Worm (Caenorhabditis elegans) whole organism, mixed stage, embryonic: ENCODE measurements around the gene B0432.10.

Experiments
- M03D4.4 ChIP-seq: sonication (generic microtip); optimal IDR thresholded peaks from 2 replicates; lab custom pipeline; 2017; ENCODE audit warnings: mild to moderate bottlenecking, missing genetic modification characterization, missing compliant biosample characterization
- bed-3 ChIP-seq: fragments of 200-800 bp; sonication (Bioruptor generic); optimal IDR thresholded peaks from 3 replicates; lab custom pipeline; 2018; ENCODE audit warnings: mild to moderate bottlenecking, missing genetic modification characterization, moderate library complexity, missing compliant biosample characterization
- blmp-1 ChIP-seq: fragments of 150-350 bp; optimal IDR thresholded peaks from 2 replicates; lab custom pipeline; 2014; ENCODE audit warnings: missing biosample characterization, missing genetic modification characterization
- ceh-39 ChIP-seq: fragments of 150-350 bp; optimal IDR thresholded peaks from 2 replicates; lab custom pipeline; 2014; ENCODE audit warnings: missing biosample characterization, missing genetic modification characterization
- ceh-43 ChIP-seq: fragments of 200-800 bp; sonication (Bioruptor generic); optimal IDR thresholded peaks from 2 replicates; lab custom pipeline; 2018; ENCODE audit warnings: mild to moderate bottlenecking, missing genetic modification characterization, moderate library complexity, missing compliant biosample characterization
- ceh-83 ChIP-seq: fragments of 200-800 bp; sonication (Bioruptor generic); optimal IDR thresholded peaks from 2 replicates; lab custom pipeline; 2018; ENCODE audit warnings: mild to moderate bottlenecking, missing genetic modification characterization, missing compliant biosample characterization
- ces-1 ChIP-seq: fragments of 150-350 bp; optimal IDR thresholded peaks from 2 replicates; lab custom pipeline; 2014; ENCODE audit warnings: missing biosample characterization, missing genetic modification reagents, missing genetic modification characterization
- cnd-1 ChIP-seq: fragments of 200-800 bp; sonication (Bioruptor generic); optimal IDR thresholded peaks from 2 replicates; lab custom pipeline; 2018; ENCODE audit warnings: mild to moderate bottlenecking, missing genetic modification characterization, missing compliant biosample characterization
- drap-1 ChIP-seq: fragments of 200-800 bp; sonication (Bioruptor generic); optimal IDR thresholded peaks from 3 replicates; lab custom pipeline; 2018; ENCODE audit warnings: mild to moderate bottlenecking, missing genetic modification characterization, missing compliant biosample characterization
- elt-1 ChIP-seq: sonication (generic microtip); optimal IDR thresholded peaks from 2 replicates; lab custom pipeline; 2017; ENCODE audit warnings: missing genetic modification characterization, mild to moderate bottlenecking, missing compliant biosample characterization, antibody characterized with exemption, moderate library complexity, borderline replicate concordance; ENCODE audit not compliant: insufficient read depth
- elt-3 ChIP-seq: fragments of 150-350 bp; optimal IDR thresholded peaks from 2 replicates; lab custom pipeline; 2014; ENCODE audit warnings: missing biosample characterization, missing genetic modification characterization
- flh-1 ChIP-seq: fragments of 200-800 bp; sonication (Bioruptor generic); optimal IDR thresholded peaks from 2 replicates; lab custom pipeline; 2018; ENCODE audit warnings: mild to moderate bottlenecking, missing genetic modification characterization, moderate library complexity, missing compliant biosample characterization
- ham-2 ChIP-seq: fragments of 200-800 bp; sonication (Bioruptor generic); optimal IDR thresholded peaks from 2 replicates; lab custom pipeline; 2018; ENCODE audit warnings: mild to moderate bottlenecking, missing genetic modification characterization, missing compliant biosample characterization
- hlh-1 ChIP-seq: fragments of 150-350 bp; optimal IDR thresholded peaks from 2 replicates; lab custom pipeline; 2014; ENCODE audit warnings: missing biosample characterization, missing genetic modification reagents, missing genetic modification characterization
- lin-13 ChIP-seq: fragments of 150-350 bp; optimal IDR thresholded peaks from 2 replicates; lab custom pipeline; 2014; ENCODE audit warnings: missing biosample characterization, missing genetic modification characterization
- lin-32 ChIP-seq: fragments of 200-800 bp; sonication (Bioruptor generic); optimal IDR thresholded peaks from 2 replicates; lab custom pipeline; 2018; ENCODE audit warnings: mild to moderate bottlenecking, missing genetic modification characterization, missing compliant biosample characterization
- lsy-2 ChIP-seq: fragments of 150-350 bp; optimal IDR thresholded peaks from 2 replicates; lab custom pipeline; 2014; ENCODE audit warnings: missing biosample characterization, missing genetic modification characterization
- mep-1 ChIP-seq: fragments of 150-350 bp; optimal IDR thresholded peaks from 2 replicates; lab custom pipeline; 2017; ENCODE audit warnings: missing biosample characterization, missing genetic modification reagents, missing genetic modification characterization, inconsistent platforms
- mls-2 ChIP-seq: sonication (generic microtip); optimal IDR thresholded peaks from 2 replicates; lab custom pipeline; 2016; ENCODE audit warnings: mild to moderate bottlenecking, missing genetic modification characterization, moderate library complexity, missing compliant biosample characterization
- nhr-2 ChIP-seq: fragments of 150-350 bp; optimal IDR thresholded peaks from 2 replicates; lab custom pipeline; 2014; ENCODE audit warnings: missing biosample characterization, missing genetic modification characterization
- nhr-237 ChIP-seq: fragments of 150-350 bp; optimal IDR thresholded peaks from 2 replicates; lab custom pipeline; 2014; ENCODE audit warnings: missing biosample characterization, missing genetic modification characterization
- nhr-28 ChIP-seq: fragments of 150-350 bp; optimal IDR thresholded peaks from 2 replicates; lab custom pipeline; 2014; ENCODE audit warnings: missing biosample characterization, missing genetic modification characterization
- pha-4 ChIP-seq: fragments of 150-350 bp; optimal IDR thresholded peaks from 2 replicates; lab custom pipeline; 2018; ENCODE audit warnings: missing biosample characterization, missing genetic modification reagents, missing genetic modification characterization
- sem-2 ChIP-seq: fragments of 200-800 bp; sonication (Bioruptor generic); optimal IDR thresholded peaks from 2 replicates; lab custom pipeline; 2018; ENCODE audit warnings: mild to moderate bottlenecking, missing genetic modification characterization, missing compliant biosample characterization
- snpc-4 ChIP-seq: fragments of 150-350 bp; optimal IDR thresholded peaks from 2 replicates; lab custom pipeline; 2014; ENCODE audit warnings: missing biosample characterization, missing genetic modification characterization
- sptf-1 ChIP-seq: sonication (generic microtip); optimal IDR thresholded peaks from 2 replicates; lab custom pipeline; 2017; ENCODE audit warnings: mild to moderate bottlenecking, missing genetic modification characterization, moderate library complexity, missing compliant biosample characterization
- tbx-8 ChIP-seq: fragments of 200-800 bp; sonication (Bioruptor generic); optimal IDR thresholded peaks from 2 replicates; lab custom pipeline; 2018; ENCODE audit warnings: mild to moderate bottlenecking, missing genetic modification characterization, moderate library complexity, missing compliant biosample characterization
- unc-120 ChIP-seq: sonication (generic microtip); optimal IDR thresholded peaks from 2 replicates; lab custom pipeline; 2017; ENCODE audit warnings: missing genetic modification characterization, missing compliant biosample characterization; ENCODE audit not compliant: poor library complexity, severe bottlenecking
- unc-39 ChIP-seq: fragments of 150-350 bp; optimal IDR thresholded peaks from 2 replicates; lab custom pipeline; 2014; ENCODE audit warnings: missing biosample characterization, missing genetic modification characterization
- zip-8 ChIP-seq: fragments of 150-350 bp; optimal IDR thresholded peaks from 2 replicates; lab custom pipeline; 2014; ENCODE audit warnings: missing biosample characterization, missing genetic modification characterization
- ztf-11 ChIP-seq: fragments of 150-350 bp; optimal IDR thresholded peaks from 2 replicates; lab custom pipeline; 2014; ENCODE audit warnings: missing biosample characterization, missing genetic modification characterization

B0432.10 gene

DNA sequence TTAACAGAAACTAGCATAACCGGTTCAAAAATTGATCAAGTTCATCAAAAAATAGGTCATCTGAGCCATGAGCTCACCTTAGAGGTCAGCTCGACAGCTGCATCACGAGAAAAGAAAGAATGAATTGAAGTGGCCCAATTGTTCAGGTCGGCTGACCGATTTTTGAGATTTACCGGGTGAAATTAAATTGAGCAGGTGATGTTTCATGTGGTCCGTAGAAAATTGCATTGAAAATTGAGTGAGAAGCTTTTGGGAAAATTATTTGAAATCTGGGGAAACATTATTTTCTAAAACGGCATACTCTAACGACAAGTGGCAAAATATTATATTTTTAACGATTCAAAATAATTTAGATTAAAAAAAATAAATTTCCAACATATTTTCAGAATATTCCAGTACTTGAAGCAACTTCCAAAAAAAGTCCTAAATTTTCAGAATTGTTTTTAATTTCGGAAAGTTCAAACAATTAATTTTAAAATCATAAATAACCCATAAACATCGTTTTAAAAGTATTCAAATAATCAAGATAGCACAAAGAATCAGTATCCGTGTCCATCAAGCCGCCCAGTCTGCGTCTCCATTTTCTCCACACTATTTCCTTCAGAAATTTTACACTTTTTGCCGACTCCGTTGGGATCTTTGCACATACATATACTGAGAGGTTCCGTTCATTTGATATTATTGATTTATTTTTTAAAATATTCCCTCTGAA lies 39.7 kb upstream of the B0432.10 start, which contains the start of gene sgcb-1:
sgcb-1 (plus strand) TSS at position 662 of the 712 bp plus-strand sequence.
- TF ChIP-seq ces-1 (GFP tag; lab: Kevin White, UChicago) (no peak), ceh-39 (tag; lab: Kevin White, UChicago) (no peak), cnd-1 (no peak), ham-2 (GFP tag; lab: Kevin White, UChicago) (no peak), mep-1 (tag; lab: Kevin White, UChicago) (no peak), drap-1 (GFP tag; lab: Kevin White, UChicago) (no peak), nhr-28 (tag; lab: Kevin White, UChicago) (no peak)

DNA sequence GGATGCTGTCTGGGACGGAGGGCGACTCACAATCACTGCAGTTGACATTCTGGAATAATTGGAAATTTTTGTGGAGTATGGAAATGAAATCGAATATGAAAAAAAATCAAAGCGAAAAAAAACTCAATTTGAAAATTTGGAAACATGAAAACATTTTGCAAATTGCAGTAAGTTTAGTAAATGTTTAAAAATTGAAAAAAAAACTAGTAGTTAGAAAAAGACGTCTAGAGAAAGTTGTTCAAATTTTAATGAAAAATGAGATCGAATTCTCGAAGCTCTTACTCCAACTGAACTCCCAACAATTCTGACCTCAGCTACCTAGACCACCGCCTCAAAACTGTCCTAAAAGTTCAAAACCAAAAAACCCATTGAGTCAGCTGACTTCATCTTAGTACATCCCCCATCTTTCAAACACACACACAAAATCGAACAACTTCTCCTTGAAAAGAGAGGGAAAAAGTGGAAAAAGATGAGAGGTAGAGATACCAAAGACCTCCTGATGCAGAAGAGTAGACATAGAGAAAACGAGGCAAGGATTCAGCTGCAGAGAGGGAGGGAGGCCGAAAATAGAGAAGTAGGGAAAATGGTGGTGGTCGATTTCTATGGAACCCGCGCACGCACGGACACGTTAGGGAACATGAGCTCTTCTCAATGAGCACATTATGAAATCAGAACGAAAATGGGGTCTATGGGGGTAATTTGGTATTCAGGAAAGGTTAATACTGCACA lies 37.1 kb upstream of the B0432.10 start, which contains the start of gene K01A2.10:
K01A2.10 (minus strand) TSS at position 51 of the 729 bp plus-strand sequence.
- TF ChIP-seq cnd-1 (no peak), mep-1 (tag; lab: Kevin White, UChicago) (peak; percentile 1), ceh-39 (tag; lab: Kevin White, UChicago) (no peak), zip-8 (tag; lab: Kevin White, UChicago) (no peak), unc-39 (tag; lab: Kevin White, UChicago) (no peak), ceh-83 (GFP tag; lab: Kevin White, UChicago) (no peak), pha-4 (tag; lab: Kevin White, UChicago) (no peak), ztf-11 (tag; lab: Kevin White, UChicago) (no peak), mls-2 (no peak), bed-3 (no peak), M03D4.4 (no peak), snpc-4 (tag; lab: Kevin White, UChicago) (no peak), elt-3 (no peak), sptf-1 (tag; lab: Kevin White, UChicago) (peak; percentile 15), blmp-1 (tag; lab: Kevin White, UChicago) (no peak), ces-1 (GFP tag; lab: Kevin White, UChicago) (no peak), sem-2 (GFP tag; lab: Kevin White, UChicago) (no peak), elt-1 (tag; lab: Kevin White, UChicago) (no peak), hlh-1 (tag; lab: Kevin White, UChicago) (peak; percentile 26), nhr-2 (no peak)
- TF ChIP-seq, all 35 proteins: peak for 3

DNA sequence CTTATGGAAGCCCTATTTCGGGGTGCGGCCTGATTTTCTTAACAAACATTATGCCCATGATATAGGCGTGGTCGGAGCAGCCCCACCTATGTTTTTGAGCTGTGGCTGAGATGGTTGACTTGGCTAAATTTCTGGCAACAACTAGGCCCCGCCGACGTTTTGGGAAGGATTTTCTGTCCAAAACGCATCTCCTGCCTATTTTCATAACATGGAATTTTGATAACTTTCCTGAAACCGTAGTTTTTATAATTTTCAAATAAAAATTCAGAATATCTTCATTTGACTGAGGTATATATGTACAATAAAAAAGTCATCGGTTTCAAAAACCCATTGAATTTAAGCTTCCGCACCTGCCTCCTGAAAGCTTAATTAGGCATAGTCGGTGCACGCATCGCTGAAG lies 35.1 kb upstream of the B0432.10 start:
- TF ChIP-seq nhr-237 (tag; lab: Kevin White, UChicago): no peak
- TF ChIP-seq ceh-43 (GFP tag; lab: Kevin White, UChicago): no peak
- TF ChIP-seq cnd-1: no peak
- no peak for TF ChIP-seq nhr-28 (tag; lab: Kevin White, UChicago)
- no peak for TF ChIP-seq hlh-1 (tag; lab: Kevin White, UChicago)
- TF ChIP-seq lsy-2 (tag; lab: Kevin White, UChicago): no peak
- no peak for TF ChIP-seq ceh-39 (tag; lab: Kevin White, UChicago)
- TF ChIP-seq bed-3: no peak

DNA sequence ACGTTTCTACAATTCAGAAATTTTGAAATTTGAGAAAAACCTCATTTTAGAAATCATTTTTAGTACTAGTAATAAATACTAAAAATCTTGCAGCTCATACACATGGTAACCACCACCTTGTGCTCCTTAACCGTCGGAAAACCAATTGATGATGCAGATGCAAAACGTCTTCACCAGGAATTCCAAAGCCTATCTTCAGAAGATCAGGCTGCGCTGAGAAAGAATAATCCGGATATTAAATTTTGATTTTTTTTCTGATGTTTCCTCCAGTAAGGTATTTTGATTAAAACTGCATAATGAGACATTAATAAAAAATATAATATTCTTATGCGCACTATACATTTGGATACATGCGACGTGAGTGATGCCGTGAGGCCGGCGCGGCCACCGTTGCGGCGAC lies 34.7 kb upstream of the B0432.10 start:
- TF ChIP-seq ham-2 (GFP tag; lab: Kevin White, UChicago): no peak
- no peak for TF ChIP-seq sptf-1 (tag; lab: Kevin White, UChicago)
- no peak for TF ChIP-seq unc-120 (tag; lab: Kevin White, UChicago)
- TF ChIP-seq nhr-2: no peak
- no peak for TF ChIP-seq mep-1 (tag; lab: Kevin White, UChicago)
- no peak for TF ChIP-seq lin-13
- TF ChIP-seq ceh-43 (GFP tag; lab: Kevin White, UChicago): no peak
- no peak for TF ChIP-seq elt-1 (tag; lab: Kevin White, UChicago)
- no peak for TF ChIP-seq ceh-39 (tag; lab: Kevin White, UChicago)
- TF ChIP-seq cnd-1: no peak
- TF ChIP-seq blmp-1 (tag; lab: Kevin White, UChicago): no peak
- no peak for TF ChIP-seq lin-32 (GFP tag; lab: Kevin White, UChicago)
- no peak for TF ChIP-seq tbx-8 (GFP tag; lab: Kevin White, UChicago)
- no peak for TF ChIP-seq flh-1 (GFP tag; lab: Kevin White, UChicago)
- no peak for TF ChIP-seq snpc-4 (tag; lab: Kevin White, UChicago)
- no peak for TF ChIP-seq pha-4 (tag; lab: Kevin White, UChicago)
- no peak for TF ChIP-seq nhr-28 (tag; lab: Kevin White, UChicago)
